Worm (Caenorhabditis elegans) whole organism, young adult: ENCODE results near the gene mltn-6.

ENCODE experiments used
- Y95B8A.8 ChIP-seq: fragments of 200-800 bp; sonication (Bioruptor generic); IDR thresholded peaks from 2 replicates; pipeline ENCODE4 v1.3.6; 2022; ENCODE audit warnings: missing genetic modification reagents, missing genetic modification characterization, missing compliant biosample characterization
- ceh-27 ChIP-seq: fragments of 200-800 bp; sonication (Bioruptor generic); optimal IDR thresholded peaks from 2 replicates; lab custom pipeline; 2018; ENCODE audit warnings: mild to moderate bottlenecking, missing genetic modification characterization, moderate library complexity, missing compliant biosample characterization
- efl-1 ChIP-seq: fragments of 150-350 bp; optimal IDR thresholded peaks from 2 replicates; lab custom pipeline; 2014; ENCODE audit warnings: missing biosample characterization, missing genetic modification reagents, missing genetic modification characterization
- madf-3 ChIP-seq: fragments of 200-800 bp; sonication (Bioruptor generic); IDR thresholded peaks from 2 replicates; pipeline ENCODE4 v1.3.6; 2022; ENCODE audit warnings: missing genetic modification reagents, missing genetic modification characterization, missing compliant biosample characterization

ce11 chrV:399721-400120 is 35.0 kb downstream of the mltn-6 start, which contains the start of gene scl-27:
- TF ChIP-seq madf-3 (GFP tag; lab: Robert Waterston, UW): no peak
- TF ChIP-seq ceh-27: no peak
- TF ChIP-seq Y95B8A.8 (GFP tag; lab: Robert Waterston, UW): no peak
- TF ChIP-seq efl-1 (GFP tag; lab: Kevin White, UChicago): no peak
